Fruit fly (Drosophila melanogaster) whole organism: ENCODE data around the gene ninaG.

Source experiments
- CG8478 ChIP-seq: fragments of >200 bp; optimal IDR thresholded peaks from 2 replicates; lab custom pipeline; 2018; ENCODE audit warnings: inconsistent platforms
- Dll ChIP-seq: fragments of >200 bp; optimal IDR thresholded peaks from 2 replicates; lab custom pipeline; 2017
- EcR ChIP-seq, 2 experiments: fragments of >200 bp; optimal IDR thresholded peaks; 2 replicates each; lab custom pipeline; 2017; ENCODE audit warnings: missing biosample characterization in 2 of 2, missing genetic modification characterization in 2 of 2, missing genetic modification reagents in 2 of 2
- pan ChIP-seq: fragments of >200 bp; optimal IDR thresholded peaks from 2 replicates; lab custom pipeline; 2017
- psq ChIP-seq: fragments of >200 bp; optimal IDR thresholded peaks from 2 replicates; lab custom pipeline; 2017
- usp ChIP-seq: fragments of >200 bp; optimal IDR thresholded peaks from 2 replicates; lab custom pipeline; 2017; ENCODE audit warnings: missing biosample characterization, missing genetic modification characterization, mixed read lengths

ninaG gene

DNA sequence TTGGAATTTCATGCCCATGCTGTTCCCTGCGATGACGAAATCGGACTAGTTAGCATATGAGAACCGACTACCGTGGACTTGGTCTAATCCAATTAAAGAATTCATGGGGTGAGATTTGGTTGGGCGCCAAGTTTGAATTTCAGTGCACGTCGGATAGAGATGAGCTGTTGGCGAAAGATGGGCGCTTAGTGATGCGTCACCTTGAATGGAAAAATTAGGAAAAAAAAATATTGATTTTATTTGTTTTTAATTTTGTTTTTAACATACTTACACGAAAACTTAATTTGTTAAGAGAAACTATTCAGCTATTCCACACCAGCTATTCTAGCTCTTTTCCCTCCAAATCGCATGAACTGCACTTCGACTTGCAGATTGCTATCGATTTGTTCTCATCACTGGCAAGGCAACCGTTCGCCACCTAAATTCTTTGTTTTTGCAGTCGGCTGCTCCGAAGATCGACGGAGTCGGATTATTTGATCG, at the start of gene ninaG, which contains the start of gene Sptz:
Gene ninaG (minus strand): TSS at position 51 of the 480 bp plus-strand sequence.
Gene Sptz (plus strand): TSS at position 450 of the 480 bp plus-strand sequence.
- TF ChIP-seq psq (no peak), pan (lab: Kevin White, UChicago) (no peak), EcR (GFP tag; optimal IDR thresholded peaks at IDR 0.05; lab: Kevin White, UChicago) (no peak), Dll (lab: Kevin White, UChicago) (no peak), usp (no peak), CG8478 (no peak)

dm6 chr3R:11469745-11470144, 48.3 kb upstream of the ninaG start:
- TF ChIP-seq psq = no peak
- TF ChIP-seq usp = no peak
- TF ChIP-seq pan (lab: Kevin White, UChicago) = no peak
- TF ChIP-seq Dll (lab: Kevin White, UChicago) = no peak
- no peak for TF ChIP-seq EcR (GFP tag; optimal IDR thresholded peaks at IDR 0.05; lab: Kevin White, UChicago)
- no peak for TF ChIP-seq CG8478

DNA sequence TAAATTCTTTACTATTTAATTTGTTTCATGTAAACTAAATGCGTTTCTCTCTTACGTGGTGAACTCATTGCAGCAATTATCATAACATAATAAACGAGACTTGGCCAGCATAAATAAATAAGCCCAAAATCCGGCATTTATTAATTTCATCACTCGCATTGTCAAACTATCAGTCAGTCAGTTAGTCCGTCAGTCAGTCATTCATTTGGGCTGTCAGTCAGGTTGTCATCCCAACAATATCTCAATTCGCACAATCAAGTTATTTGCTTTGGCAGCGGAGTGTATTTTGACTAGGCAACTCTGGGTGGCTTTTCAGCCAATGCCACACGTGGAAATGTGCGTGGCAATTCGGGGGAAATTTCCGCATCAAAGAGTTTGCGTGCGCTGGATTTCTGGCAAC, 46.3 kb upstream of the ninaG start:
- TF ChIP-seq usp (no peak), Dll (lab: Kevin White, UChicago) (no peak), pan (lab: Kevin White, UChicago) (no peak), CG8478 (no peak), EcR (GFP tag; optimal IDR thresholded peaks at IDR 0.05; lab: Kevin White, UChicago) (no peak), psq (no peak)

- TF ChIP-seq CG8478 (no peak), EcR (GFP tag; optimal IDR thresholded peaks at IDR 0.05; lab: Kevin White, UChicago) (no peak), usp (no peak), psq (no peak), Dll (lab: Kevin White, UChicago) (no peak), pan (lab: Kevin White, UChicago) (no peak)
Observed at dm6 chr3R:11460502-11461358, 39.2 kb upstream of the ninaG start, which contains the start of gene PGRP-LB. TSS of gene PGRP-LB (minus strand) at chr3R:11460552.

dm6 chr3R:11458851-11459175, 37.3 kb upstream of the ninaG start:
- no peak for TF ChIP-seq Dll (lab: Kevin White, UChicago)
- TF ChIP-seq pan (lab: Kevin White, UChicago) = no peak
- TF ChIP-seq CG8478 = no peak
- no peak for TF ChIP-seq psq
- TF ChIP-seq EcR (GFP tag; optimal IDR thresholded peaks at IDR 0.05; lab: Kevin White, UChicago) = no peak
- no peak for TF ChIP-seq usp

DNA sequence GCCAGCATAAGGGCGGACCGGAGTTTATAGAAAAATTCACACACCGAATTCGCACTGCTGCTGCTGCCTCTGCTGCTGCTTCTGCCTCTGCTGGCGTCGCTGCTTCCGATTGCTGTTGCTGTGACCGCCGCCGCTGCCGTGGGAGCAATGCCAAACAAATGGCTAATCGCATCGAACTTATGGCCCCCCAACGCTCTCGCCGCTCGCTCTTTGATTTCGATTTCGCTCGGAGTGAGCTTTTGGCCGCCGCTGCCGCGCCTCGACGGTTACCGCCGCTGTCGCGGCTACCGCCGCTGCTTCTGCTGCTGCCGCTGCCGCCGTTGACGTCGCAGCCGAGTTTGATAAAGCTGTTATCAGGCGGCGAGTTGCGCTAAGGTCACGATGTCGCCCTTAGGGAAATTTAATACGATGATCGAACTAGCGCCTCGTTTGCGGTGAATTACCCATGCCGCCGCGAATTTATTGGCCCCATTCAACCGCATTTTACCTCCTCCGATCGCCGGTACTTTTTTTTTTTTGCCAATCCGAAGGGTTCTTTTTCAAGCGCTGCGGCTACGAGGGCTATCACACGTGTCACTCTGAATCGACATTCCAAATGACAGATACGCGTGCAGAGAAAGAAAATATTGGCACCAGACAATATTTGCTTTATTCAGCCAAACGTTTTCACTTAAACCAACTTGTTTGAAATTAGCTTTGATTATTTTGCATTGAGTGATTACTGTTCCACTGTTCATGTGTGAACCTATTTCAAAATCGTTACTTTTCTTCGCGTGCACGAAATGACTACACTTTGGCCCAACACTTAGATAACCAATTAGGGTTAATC, 36.7 kb upstream of the ninaG start:
- TF ChIP-seq pan (lab: Kevin White, UChicago) (no peak), CG8478 (no peak), EcR (GFP tag; optimal IDR thresholded peaks at IDR 0.05; lab: Kevin White, UChicago) (no peak), psq (no peak), usp (no peak), Dll (lab: Kevin White, UChicago) (no peak)

dm6 chr3R:11457286-11457685, 35.8 kb upstream of the ninaG start:
- TF ChIP-seq pan (lab: Kevin White, UChicago) (no peak), EcR (GFP tag; optimal IDR thresholded peaks at IDR 0.05; lab: Kevin White, UChicago) (no peak), psq (no peak), usp (no peak)

DNA sequence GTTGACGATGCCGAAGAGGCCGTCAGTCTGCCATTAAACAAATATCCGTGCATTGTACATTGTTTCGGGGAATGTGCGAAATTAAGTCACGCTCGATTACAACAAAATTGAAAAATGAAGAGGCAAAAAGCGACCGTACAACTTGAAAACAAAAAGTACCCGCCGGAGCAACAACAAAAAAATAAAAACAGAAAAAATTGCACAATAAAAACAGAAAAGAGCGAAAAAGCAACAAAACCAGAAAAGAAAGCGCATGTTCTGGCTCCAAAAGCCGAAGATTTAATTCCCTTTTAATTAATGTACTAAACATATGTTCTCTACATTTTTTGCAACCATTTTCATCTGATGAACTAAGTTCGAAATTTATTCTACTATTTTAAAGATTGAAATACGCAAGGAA, 35.0 kb upstream of the ninaG start:
- TF ChIP-seq CG8478 = no peak
- TF ChIP-seq EcR (GFP tag; optimal IDR thresholded peaks at IDR 0.05; lab: Kevin White, UChicago) = no peak
- TF ChIP-seq Dll (lab: Kevin White, UChicago) = no peak
- TF ChIP-seq usp = no peak
- no peak for TF ChIP-seq pan (lab: Kevin White, UChicago)

- TF ChIP-seq CG8478 = no peak
- TF ChIP-seq EcR (GFP tag; optimal IDR thresholded peaks at IDR 0.05; lab: Kevin White, UChicago) = no peak
- no peak for TF ChIP-seq Dll (lab: Kevin White, UChicago)
- no peak for TF ChIP-seq usp
- TF ChIP-seq pan (lab: Kevin White, UChicago) = no peak
- no peak for TF ChIP-seq psq
Observed at dm6 chr3R:11454210-11454904, 32.9 kb upstream of the ninaG start.

dm6 chr3R:11452041-11452440, 30.5 kb upstream of the ninaG start:
- TF ChIP-seq usp (no peak), EcR (GFP tag; optimal IDR thresholded peaks at IDR 0.05; lab: Kevin White, UChicago) (no peak)

DNA sequence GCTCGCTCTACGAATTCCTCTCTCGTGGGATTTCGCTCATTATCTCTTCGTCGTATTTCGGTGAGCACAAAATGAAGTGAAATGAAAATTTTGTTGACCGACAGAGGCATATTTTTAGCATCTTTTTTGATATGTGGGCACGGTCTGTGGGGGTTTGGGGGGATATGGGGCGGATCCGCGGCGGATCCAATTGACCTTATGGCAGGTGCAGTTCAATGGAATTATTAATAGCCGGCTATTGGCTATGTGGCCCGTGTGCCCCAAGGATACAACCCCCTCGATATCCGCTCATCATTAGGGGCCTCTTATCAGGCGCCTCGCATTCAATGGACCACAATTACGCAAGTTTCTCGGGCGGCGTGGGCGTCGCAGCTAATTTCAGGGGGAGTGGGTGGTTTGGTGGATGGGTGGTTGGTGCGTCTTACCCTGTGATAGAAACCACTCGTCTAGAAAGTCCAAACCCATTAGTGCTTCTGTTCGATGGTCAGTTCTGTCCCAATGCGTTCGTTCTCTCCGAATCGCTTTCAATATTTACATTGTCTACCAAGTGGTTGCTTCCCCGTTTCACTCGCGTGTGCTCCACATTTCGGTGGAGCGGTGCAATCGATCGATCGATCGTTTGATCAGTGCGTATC, 29.8 kb upstream of the ninaG start, which contains the start of gene sals:
Gene sals (minus strand): TSS at position 585 of the 635 bp plus-strand sequence.
- TF ChIP-seq psq (no peak), EcR (GFP tag; optimal IDR thresholded peaks at IDR 0.05; lab: Kevin White, UChicago) (no peak), CG8478 (no peak), usp (no peak), Dll (lab: Kevin White, UChicago) (no peak), pan (lab: Kevin White, UChicago) (no peak)
